Fruit fly (Drosophila melanogaster) whole organism, prepupa: ENCODE data around the gene CG43796.

ENCODE experiments used
- Blimp-1 ChIP-seq: fragments of 200-800 bp; sonication (Bioruptor generic); optimal IDR thresholded peaks from 3 replicates; lab custom pipeline; 2017; ENCODE audit warnings: missing biosample characterization, missing genetic modification characterization, mild to moderate bottlenecking, moderate library complexity, missing genetic modification reagents
- CG11294 ChIP-seq: fragments of 200-800 bp; sonication (Bioruptor generic); IDR thresholded peaks from 2 replicates; pipeline ENCODE4 v1.3.6; 2022; ENCODE audit warnings: missing biosample characterization, missing genetic modification characterization
- CG11762 ChIP-seq: fragments of 200-800 bp; sonication (Bioruptor generic); optimal IDR thresholded peaks from 3 replicates; lab custom pipeline; 2016; ENCODE audit warnings: missing biosample characterization, missing genetic modification characterization; ENCODE audit not compliant: insufficient read depth
- CG11902 ChIP-seq: fragments of 200-800 bp; sonication (Bioruptor generic); optimal IDR thresholded peaks from 3 replicates; lab custom pipeline; 2016; ENCODE audit warnings: missing biosample characterization, missing genetic modification characterization
- CG15336 ChIP-seq: fragments of 200-800 bp; sonication (Bioruptor generic); IDR thresholded peaks from 2 replicates; pipeline ENCODE4 v1.3.6; 2022; ENCODE audit warnings: missing biosample characterization, missing genetic modification characterization
- CG1621 ChIP-seq: fragments of 200-800 bp; sonication (Bioruptor generic); optimal IDR thresholded peaks from 3 replicates; lab custom pipeline; 2018; ENCODE audit warnings: missing biosample characterization, mild to moderate bottlenecking, missing genetic modification characterization
- CG16779 ChIP-seq: fragments of 200-800 bp; sonication (Bioruptor generic); optimal IDR thresholded peaks from 3 replicates; lab custom pipeline; 2017; ENCODE audit warnings: missing biosample characterization, mild to moderate bottlenecking, missing genetic modification characterization
- CG31627 ChIP-seq: fragments of 200-800 bp; sonication (Bioruptor generic); optimal IDR thresholded peaks from 3 replicates; lab custom pipeline; 2016; ENCODE audit warnings: missing biosample characterization, missing genetic modification characterization
- CG32006 ChIP-seq: fragments of 200-800 bp; sonication (Bioruptor generic); optimal IDR thresholded peaks from 3 replicates; lab custom pipeline; 2017; ENCODE audit warnings: missing biosample characterization, mild to moderate bottlenecking, missing genetic modification characterization
- CG34406 ChIP-seq: fragments of 200-800 bp; sonication (Bioruptor generic); optimal IDR thresholded peaks from 3 replicates; lab custom pipeline; 2016; ENCODE audit warnings: missing biosample characterization, missing genetic modification characterization
- CG3919 ChIP-seq: fragments of 200-800 bp; sonication (Bioruptor generic); optimal IDR thresholded peaks from 3 replicates; lab custom pipeline; 2016; ENCODE audit warnings: missing biosample characterization, missing genetic modification characterization
- CG4318 ChIP-seq: fragments of 200-800 bp; sonication (Bioruptor generic); optimal IDR thresholded peaks from 3 replicates; lab custom pipeline; 2017; ENCODE audit warnings: missing biosample characterization, mild to moderate bottlenecking, missing genetic modification characterization
- CG6163 ChIP-seq: fragments of 200-800 bp; sonication (Bioruptor generic); IDR thresholded peaks from 3 replicates; pipeline ENCODE4 v1.3.6; 2022; ENCODE audit warnings: missing biosample characterization, missing genetic modification characterization
- CG6792 ChIP-seq: fragments of 200-800 bp; sonication (Bioruptor generic); optimal IDR thresholded peaks from 3 replicates; lab custom pipeline; 2016; ENCODE audit warnings: missing biosample characterization, missing genetic modification characterization
- CG6808 ChIP-seq: fragments of 200-800 bp; sonication (Bioruptor generic); optimal IDR thresholded peaks from 3 replicates; lab custom pipeline; 2017; ENCODE audit warnings: missing biosample characterization, missing genetic modification characterization, mild to moderate bottlenecking, moderate library complexity, missing genetic modification reagents
- CG7368 ChIP-seq: fragments of 200-800 bp; sonication (Bioruptor generic); optimal IDR thresholded peaks from 3 replicates; lab custom pipeline; 2016; ENCODE audit warnings: missing biosample characterization, missing genetic modification characterization
- CG8319 ChIP-seq: fragments of 200-800 bp; sonication (Bioruptor generic); optimal IDR thresholded peaks from 3 replicates; lab custom pipeline; 2016; ENCODE audit warnings: missing biosample characterization, missing genetic modification characterization
- CG8632 ChIP-seq: fragments of 200-800 bp; sonication (Bioruptor generic); optimal IDR thresholded peaks from 3 replicates; lab custom pipeline; 2016; ENCODE audit warnings: missing biosample characterization, missing genetic modification characterization
- CG9139 ChIP-seq: fragments of 200-800 bp; sonication (Bioruptor generic); optimal IDR thresholded peaks from 3 replicates; lab custom pipeline; 2017; ENCODE audit warnings: missing biosample characterization, mild to moderate bottlenecking, missing genetic modification characterization
- Eip75B ChIP-seq: fragments of 200-800 bp; sonication (Bioruptor generic); optimal IDR thresholded peaks from 3 replicates; lab custom pipeline; 2016; ENCODE audit warnings: missing biosample characterization, missing genetic modification characterization
- Eip93F ChIP-seq: fragments of 200-800 bp; sonication (Bioruptor generic); optimal IDR thresholded peaks from 2 replicates; lab custom pipeline; 2016; ENCODE audit warnings: missing biosample characterization, mild to moderate bottlenecking, missing genetic modification characterization
- Ets21C ChIP-seq: fragments of 200-800 bp; sonication (Bioruptor generic); optimal IDR thresholded peaks from 3 replicates; lab custom pipeline; 2016; ENCODE audit warnings: missing biosample characterization, missing genetic modification characterization
- Ets96B ChIP-seq: fragments of 200-800 bp; optimal IDR thresholded peaks from 2 replicates; lab custom pipeline; 2019; ENCODE audit warnings: missing biosample characterization, mild to moderate bottlenecking, missing genetic modification characterization, moderate library complexity
- Gug ChIP-seq: fragments of 200-800 bp; sonication (Bioruptor generic); IDR thresholded peaks from 2 replicates; pipeline ENCODE4 v1.3.6; 2022; ENCODE audit warnings: missing biosample characterization, missing genetic modification characterization
- Hr38 ChIP-seq: sonication (Bioruptor generic); optimal IDR thresholded peaks from 2 replicates; lab custom pipeline; 2016; ENCODE audit warnings: missing biosample characterization, missing genetic modification characterization
- Hr39 ChIP-seq: fragments of 200-800 bp; sonication (Bioruptor generic); optimal IDR thresholded peaks from 2 replicates; lab custom pipeline; 2016; ENCODE audit warnings: missing biosample characterization, missing genetic modification characterization
- Hr4 ChIP-seq: fragments of 200-800 bp; sonication (Bioruptor generic); optimal IDR thresholded peaks from 3 replicates; lab custom pipeline; 2016; ENCODE audit warnings: missing biosample characterization, missing genetic modification characterization
- Lpt ChIP-seq: fragments of 200-800 bp; sonication (Bioruptor generic); optimal IDR thresholded peaks from 3 replicates; lab custom pipeline; 2016; ENCODE audit warnings: missing biosample characterization, missing genetic modification characterization
- Smox ChIP-seq: fragments of 200-800 bp; sonication (Bioruptor generic); optimal IDR thresholded peaks from 3 replicates; lab custom pipeline; 2016; ENCODE audit warnings: missing biosample characterization, missing genetic modification characterization
- achi ChIP-seq: fragments of 200-800 bp; sonication (Bioruptor generic); optimal IDR thresholded peaks from 3 replicates; lab custom pipeline; 2016; ENCODE audit warnings: missing biosample characterization, missing genetic modification characterization
- acj6 ChIP-seq: fragments of 200-800 bp; sonication (Bioruptor generic); optimal IDR thresholded peaks from 3 replicates; lab custom pipeline; 2016; ENCODE audit warnings: missing biosample characterization, missing genetic modification characterization
- dac ChIP-seq: fragments of 200-800 bp; sonication (Bioruptor generic); optimal IDR thresholded peaks from 2 replicates; lab custom pipeline; 2017; ENCODE audit warnings: missing biosample characterization, mild to moderate bottlenecking, missing genetic modification characterization
- dsx ChIP-seq: fragments of 200-800 bp; optimal IDR thresholded peaks from 3 replicates; lab custom pipeline; 2019; ENCODE audit warnings: missing biosample characterization, mild to moderate bottlenecking, missing genetic modification characterization, moderate library complexity; ENCODE audit not compliant: poor library complexity, severe bottlenecking
- eg ChIP-seq: fragments of 200-800 bp; sonication (Bioruptor generic); IDR thresholded peaks from 3 replicates; pipeline ENCODE4 v1.3.6; 2022; ENCODE audit warnings: missing biosample characterization, missing genetic modification characterization
- esn ChIP-seq: fragments of 200-800 bp; sonication (Bioruptor generic); optimal IDR thresholded peaks from 2 replicates; lab custom pipeline; 2016; ENCODE audit warnings: missing biosample characterization, mild to moderate bottlenecking, missing genetic modification characterization, moderate library complexity
- fd59A ChIP-seq: fragments of 200-800 bp; sonication (Bioruptor generic); optimal IDR thresholded peaks from 2 replicates; lab custom pipeline; 2017; ENCODE audit warnings: missing biosample characterization, mild to moderate bottlenecking, missing genetic modification characterization, missing genetic modification reagents
- fkh ChIP-seq: fragments of 200-800 bp; sonication (Bioruptor generic); optimal IDR thresholded peaks from 3 replicates; lab custom pipeline; 2017; ENCODE audit warnings: missing biosample characterization, mild to moderate bottlenecking, missing genetic modification characterization, moderate library complexity
- lz ChIP-seq: fragments of 200-800 bp; sonication (Bioruptor generic); optimal IDR thresholded peaks from 3 replicates; lab custom pipeline; 2016; ENCODE audit warnings: missing biosample characterization, missing genetic modification characterization
- net ChIP-seq: fragments of 200-800 bp; sonication (Bioruptor generic); optimal IDR thresholded peaks from 3 replicates; lab custom pipeline; 2016; ENCODE audit warnings: missing biosample characterization, missing genetic modification characterization
- salr ChIP-seq, 2 experiments: fragments of 200-800 bp; sonication (Bioruptor generic); optimal IDR thresholded peaks; 3 replicates each; lab custom pipeline; 2016 to 2018; ENCODE audit warnings: missing biosample characterization in 2 of 2, missing genetic modification characterization in 2 of 2, mild to moderate bottlenecking in 1 of 2
- spab ChIP-seq: fragments of 200-800 bp; sonication (Bioruptor generic); optimal IDR thresholded peaks from 2 replicates; lab custom pipeline; 2017; ENCODE audit warnings: missing biosample characterization, mild to moderate bottlenecking, missing genetic modification characterization, missing genetic modification reagents
- ss ChIP-seq, 2 experiments: fragments of 200-800 bp; sonication (Bioruptor generic); optimal IDR thresholded peaks; 2 replicates in 1 of 2; 3 replicates in 1 of 2; lab custom pipeline; 2017 to 2018; ENCODE audit warnings: mild to moderate bottlenecking in 2 of 2, missing biosample characterization in 2 of 2, missing genetic modification characterization in 2 of 2, moderate library complexity in 1 of 2
- topi ChIP-seq: fragments of 200-800 bp; sonication (Bioruptor generic); optimal IDR thresholded peaks from 3 replicates; lab custom pipeline; 2016; ENCODE audit warnings: missing biosample characterization, missing genetic modification characterization

Gene CG43796

DNA sequence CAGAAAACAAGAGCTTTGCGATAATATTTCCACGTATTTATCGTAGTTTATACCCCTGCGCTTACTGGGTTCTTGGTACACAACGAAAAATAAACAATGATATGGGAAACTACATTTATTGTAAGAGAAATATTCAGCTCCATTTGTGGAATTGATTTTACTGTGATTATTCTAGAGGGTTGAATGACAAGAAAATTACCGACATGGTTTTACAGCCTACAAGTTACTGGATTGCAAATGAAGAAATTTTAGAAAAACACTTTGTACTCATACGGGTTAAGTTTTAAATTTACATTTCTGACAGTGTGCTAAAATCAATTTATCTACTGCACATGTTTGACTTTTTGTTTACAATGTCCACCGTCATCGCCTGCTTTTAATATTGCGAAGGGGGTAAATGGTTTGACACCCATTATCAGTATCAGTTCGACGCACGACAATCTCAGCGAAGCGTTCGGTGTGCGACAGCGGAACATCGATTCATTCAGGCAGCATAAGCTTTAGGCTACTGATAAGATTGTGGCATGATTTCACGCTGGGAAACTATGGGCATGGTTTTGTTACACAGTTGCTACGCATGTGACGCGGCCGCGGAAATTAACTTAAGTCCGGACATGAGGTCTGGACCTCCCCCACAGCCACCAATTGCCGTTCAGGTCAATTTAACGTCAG, 20.3 kb upstream of the CG43796 start (continued):
- TF ChIP-seq CG3919 (GFP tag; lab: Kevin White, UChicago) (peak; percentile 4), CG1621 (no peak), CG4318 (GFP tag; lab: Kevin White, UChicago) (no peak), Smox (GFP tag; lab: Kevin White, UChicago) (no peak), CG8632 (no peak), CG11902 (GFP tag; lab: Kevin White, UChicago) (no peak), CG6808 (GFP tag; lab: Kevin White, UChicago) (no peak), salr (GFP tag; optimal IDR thresholded peaks at IDR 0.05; lab: Kevin White, UChicago) (no peak), CG6163 (no peak), net (GFP tag; lab: Kevin White, UChicago) (peak; percentile 10)

DNA sequence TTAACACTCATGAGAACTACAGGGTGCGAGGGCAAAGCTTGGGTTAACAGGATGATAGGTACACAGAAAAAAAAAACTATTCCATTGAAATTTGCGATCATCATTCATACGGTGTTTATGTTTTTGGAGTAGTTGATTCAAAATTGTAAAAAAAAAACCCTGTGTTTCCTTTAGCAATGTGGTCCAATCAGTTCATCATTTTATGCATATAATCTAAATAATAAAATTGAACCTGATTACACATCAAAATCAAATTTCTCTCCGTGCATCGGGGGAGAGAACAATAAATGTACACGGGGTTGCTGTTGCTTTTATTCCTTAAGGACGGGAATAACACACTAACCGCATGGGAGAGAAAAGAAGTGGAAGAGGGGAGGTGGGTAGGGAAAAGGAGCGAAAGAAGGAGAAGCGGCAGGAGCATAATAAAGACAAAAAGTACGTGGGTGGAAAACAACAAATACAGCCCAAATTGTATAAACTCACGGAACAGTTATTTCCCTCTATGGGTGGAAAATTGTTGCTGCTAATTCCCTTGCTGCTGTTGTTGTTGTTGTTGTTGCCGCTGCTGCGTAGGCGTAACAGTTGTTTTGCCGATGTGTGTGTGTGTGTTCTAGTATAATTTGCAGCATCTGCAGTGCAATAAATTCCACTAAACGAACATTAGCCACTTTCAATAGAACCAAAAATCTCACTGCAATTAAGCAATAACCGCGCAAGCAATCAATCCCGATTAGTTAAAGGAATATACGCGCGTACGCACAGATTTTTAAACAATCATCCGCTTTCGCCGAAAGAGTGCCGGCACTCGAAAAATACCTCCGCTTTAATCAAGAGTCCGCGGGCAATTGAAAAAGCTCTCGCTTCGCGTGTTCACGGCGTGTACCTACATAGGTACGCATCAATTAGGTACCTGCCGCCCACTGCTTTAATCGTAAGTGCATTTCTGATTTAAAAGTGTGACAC, 18.7 kb upstream of the CG43796 start, which contains the start of gene Agpat2:
Gene Agpat2, minus strand, starts transcription at position 851 of the 963 bp plus-strand sequence.
- peak; percentile 75 for TF ChIP-seq lz (GFP tag; lab: Kevin White, UChicago)
- peak; percentile 30 for TF ChIP-seq CG8319 (GFP tag; lab: Kevin White, UChicago)
- peak; percentile 6 for TF ChIP-seq fkh (GFP tag; lab: Kevin White, UChicago)
- peak; percentile 64 for TF ChIP-seq CG34406
- TF ChIP-seq CG11762 (GFP tag; lab: Kevin White, UChicago): peak; percentile 20
- TF ChIP-seq fd59A (GFP tag; lab: Kevin White, UChicago): no peak
- TF ChIP-seq dsx (GFP tag; lab: Kevin White, UChicago): peak; percentile 27
- TF ChIP-seq achi (GFP tag; lab: Kevin White, UChicago): peak; percentile 59
- peak; percentile 77 for TF ChIP-seq CG3919 (GFP tag; lab: Kevin White, UChicago)
- no peak for TF ChIP-seq CG11294 (GFP tag; lab: Robert Waterston, UW)
- TF ChIP-seq CG7368 (GFP tag; lab: Kevin White, UChicago): peak; percentile 64
- TF ChIP-seq CG11902 (GFP tag; lab: Kevin White, UChicago): peak; percentile 48
- peak; percentile 73 for TF ChIP-seq CG6163
- TF ChIP-seq acj6 (GFP tag; lab: Kevin White, UChicago): peak; percentile 64
- peak; percentile 58 for TF ChIP-seq Hr4 (GFP tag; lab: Kevin White, UChicago)
- TF ChIP-seq eg (GFP tag; lab: Robert Waterston, UW): 0 out of 3 replicates have a peak, but pooled peaks have one; percentile 11
- peak; percentile 77 for TF ChIP-seq CG31627
- peak; percentile 27 for TF ChIP-seq Blimp-1
- TF ChIP-seq spab (GFP tag; lab: Kevin White, UChicago): peak; percentile 57
- TF ChIP-seq CG8632: peak; percentile 59
- no peak for TF ChIP-seq CG9139 (GFP tag; lab: Kevin White, UChicago)
- peak; percentile 37 to 51 for TF ChIP-seq ss (GFP tag; optimal IDR thresholded peaks at IDR 0.05; lab: Kevin White, UChicago)
- peak; percentile 82 for TF ChIP-seq esn (GFP tag; lab: Kevin White, UChicago)
- TF ChIP-seq Lpt (GFP tag; lab: Kevin White, UChicago): peak; percentile 2
- no peak for TF ChIP-seq dac (GFP tag; lab: Kevin White, UChicago)
- TF ChIP-seq net (GFP tag; lab: Kevin White, UChicago): peak; percentile 48
- peak; percentile 2 to 35 for TF ChIP-seq salr (GFP tag; optimal IDR thresholded peaks at IDR 0.05; lab: Kevin White, UChicago)
- TF ChIP-seq Ets21C (GFP tag; lab: Kevin White, UChicago): peak; percentile 63
- peak; percentile 65 for TF ChIP-seq CG6792 (GFP tag; lab: Kevin White, UChicago)
- peak; percentile 53 for TF ChIP-seq Ets96B (tag; lab: Kevin White, UChicago)
- no peak for TF ChIP-seq Gug
- peak; percentile 79 for TF ChIP-seq topi (GFP tag; lab: Kevin White, UChicago)
- TF ChIP-seq CG15336 (GFP tag; lab: Robert Waterston, UW): 0 out of 2 replicates have a peak, but pooled peaks have one; percentile 26
- no peak for TF ChIP-seq CG16779 (tag; lab: Kevin White, UChicago)
- peak; percentile 76 for TF ChIP-seq Eip75B (GFP tag; lab: Kevin White, UChicago)
- no peak for TF ChIP-seq Hr38 (GFP tag; lab: Kevin White, UChicago)
- TF ChIP-seq CG1621: peak; percentile 48
- peak; percentile 10 for TF ChIP-seq CG4318 (GFP tag; lab: Kevin White, UChicago)
- peak; percentile 76 for TF ChIP-seq Smox (GFP tag; lab: Kevin White, UChicago)
- TF ChIP-seq Eip93F (GFP tag; lab: Kevin White, UChicago): peak; percentile 20
- peak; percentile 45 for TF ChIP-seq CG6808 (GFP tag; lab: Kevin White, UChicago)
- peak; percentile 61 for TF ChIP-seq CG32006
- TF ChIP-seq Hr39 (GFP tag; lab: Kevin White, UChicago): peak; percentile 79
